Worm (Caenorhabditis elegans): ENCODE results near the gene ceh-100.
"Not testable (repeated sequence)": the region's sequence is repeated elsewhere in the genome, so short reads cannot be mapped to it uniquely, and the experiment has no call there.

Gene ceh-100

DNA sequence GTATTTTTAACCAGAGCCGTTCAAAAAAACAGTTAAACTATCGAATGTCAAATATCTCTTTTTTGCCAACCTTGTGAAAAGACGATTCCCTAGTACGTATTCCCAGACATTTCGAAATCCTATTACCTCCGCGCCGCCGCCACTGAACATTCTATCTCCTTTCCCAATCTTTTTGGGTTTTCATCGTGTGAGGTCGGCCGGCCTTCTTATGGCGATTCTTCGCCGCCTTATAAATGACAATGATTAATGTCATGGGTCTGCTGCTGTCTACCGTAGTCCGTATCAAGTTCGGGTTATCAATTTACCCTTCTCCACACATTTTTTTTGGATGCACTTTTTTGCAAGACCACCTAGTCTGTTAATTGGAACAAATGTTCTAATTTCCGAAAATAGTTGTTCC, 53.9 kb downstream of the ceh-100 start:
- TF ChIP-seq unc-62 (GFP tag; optimal IDR thresholded peaks at IDR 0.05) = no peak

ce11 chrII:12547547-12547946, 55.9 kb downstream of the ceh-100 start, which contains the start of gene F49C5.16:
Gene F49C5.16, plus strand, starts transcription at chrII:12547847.
- TF ChIP-seq unc-62 (GFP tag; optimal IDR thresholded peaks at IDR 0.05) = no peak

ce11 chrII:12546413-12546812, 57.1 kb downstream of the ceh-100 start, which contains the start of the genes F49C5.5 and F49C5.10:
Gene F49C5.5, minus strand, starts transcription at chrII:12546513.
Gene F49C5.10, plus strand, starts transcription at chrII:12546756.
- TF ChIP-seq unc-62 (GFP tag; optimal IDR thresholded peaks at IDR 0.05) = no peak

DNA sequence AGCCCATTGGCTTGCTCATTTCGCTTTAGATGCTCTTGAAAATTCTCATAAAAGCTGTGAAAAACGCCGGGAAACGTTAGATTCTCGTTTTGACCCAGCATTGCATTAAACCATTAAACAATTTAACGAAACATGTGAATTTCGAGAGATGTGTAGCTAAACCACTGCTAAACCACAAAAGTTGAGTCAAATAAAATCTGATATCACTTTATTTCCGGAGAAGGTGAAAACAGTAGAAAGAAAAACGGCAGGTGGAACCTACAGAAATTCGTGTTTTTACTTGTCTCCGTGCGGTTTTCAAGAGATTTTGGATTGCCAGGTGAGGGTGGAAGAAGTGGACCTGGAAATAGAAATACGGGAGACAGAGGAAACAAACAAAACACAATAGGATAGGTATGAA, 58.9 kb downstream of the ceh-100 start, which contains the start of gene F49C5.9:
Gene F49C5.9 (minus strand): TSS at position 101 of the 400 bp plus-strand sequence.
- TF ChIP-seq unc-62 (GFP tag; optimal IDR thresholded peaks at IDR 0.05) = no peak

DNA sequence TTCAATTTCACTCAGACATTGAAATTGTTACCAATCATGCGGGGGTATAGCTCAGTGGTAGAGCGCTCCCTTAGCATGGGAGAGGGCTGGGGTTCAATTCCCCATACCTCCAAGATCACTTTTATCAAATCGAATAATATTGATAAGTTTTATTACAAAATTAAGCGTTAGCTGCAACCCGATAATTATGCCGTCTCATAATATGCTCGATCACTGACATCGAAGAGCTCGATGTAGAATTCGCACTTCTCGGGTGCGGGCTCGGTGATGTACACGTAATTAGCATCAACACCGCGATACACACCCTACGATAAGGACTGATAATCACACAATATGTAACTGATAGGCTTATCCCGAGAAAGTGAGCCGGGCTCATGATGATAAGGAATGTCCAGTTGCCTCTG, 60.9 kb downstream of the ceh-100 start:
- TF ChIP-seq unc-62 (GFP tag; optimal IDR thresholded peaks at IDR 0.05) = no peak

DNA sequence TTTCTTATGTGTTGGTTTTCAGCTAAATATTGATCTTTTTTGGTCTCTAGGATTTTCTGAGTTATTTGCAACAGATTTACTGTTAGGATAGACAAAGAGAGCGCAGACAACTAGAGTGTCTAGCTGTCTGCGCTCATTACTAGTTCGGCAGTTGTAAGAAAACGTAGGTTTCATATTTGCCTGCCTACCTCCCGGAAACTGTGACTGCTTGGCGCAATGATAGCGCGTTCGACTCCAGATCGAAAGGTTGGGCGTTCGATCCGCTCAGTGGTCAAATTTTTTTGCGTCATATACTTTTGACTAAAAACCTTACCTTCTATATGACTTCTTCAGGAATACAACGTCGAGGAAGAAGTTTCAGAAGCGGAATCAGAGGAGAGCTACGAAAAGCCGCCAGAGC, 64.1 kb downstream of the ceh-100 start:
- no peak for TF ChIP-seq unc-62 (GFP tag; optimal IDR thresholded peaks at IDR 0.05)

- TF ChIP-seq unc-62 (GFP tag; optimal IDR thresholded peaks at IDR 0.05) = not testable (repeated sequence)
These were observed 67.3 kb downstream of the ceh-100 start, which contains the start of gene F49C5.3 for ce11 chrII:12536203-12536602. Gene F49C5.3, plus strand, starts transcription at chrII:12536503.

DNA sequence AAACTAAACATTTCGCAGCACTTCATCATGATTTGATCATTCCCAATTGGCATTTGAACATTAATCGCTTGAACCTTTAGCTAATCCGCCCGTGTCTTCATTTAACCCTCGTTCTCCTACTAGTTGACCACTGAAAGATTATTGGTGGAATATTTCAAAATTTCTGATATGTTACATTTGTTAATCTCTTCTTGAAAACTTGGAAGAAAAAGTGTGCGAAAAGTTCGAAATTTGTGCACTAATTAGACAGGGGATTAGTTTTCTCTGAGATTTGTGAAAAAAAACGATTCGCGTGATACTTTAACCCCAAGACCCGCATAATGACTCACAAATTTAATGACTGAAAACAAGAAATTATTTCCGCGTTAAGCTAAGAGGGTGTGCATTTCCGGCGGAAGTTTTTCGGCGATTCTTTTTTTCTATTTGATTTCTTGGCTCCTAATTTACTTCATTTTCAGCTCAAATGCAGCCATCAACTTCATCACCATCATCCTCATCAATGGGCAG, 68.1 kb downstream of the ceh-100 start, which contains the start of gene nimk-1:
Gene nimk-1 (plus strand): TSS at position 457 of the 507 bp plus-strand sequence.
- TF ChIP-seq unc-62 (GFP tag; optimal IDR thresholded peaks at IDR 0.05) = no peak

All from whole organism, dauer.